Worm (Caenorhabditis elegans) whole organism, early embryonic: ENCODE data around the gene Y32F6A.4.

Source experiments
- aly-1 ChIP-seq: sonication (generic microtip); optimal IDR thresholded peaks from 2 replicates; lab custom pipeline; 2016; ENCODE audit warnings: missing genetic modification characterization, missing compliant biosample characterization
- ama-1 ChIP-seq: fragments of 150-350 bp; optimal IDR thresholded peaks from 2 replicates; lab custom pipeline; 2014
- ceh-36 ChIP-seq: sonication (generic microtip); optimal IDR thresholded peaks from 2 replicates; lab custom pipeline; 2016; ENCODE audit warnings: missing genetic modification characterization, inconsistent platforms, missing compliant biosample characterization
- hmbx-1 ChIP-seq: sonication (generic microtip); optimal IDR thresholded peaks from 2 replicates; lab custom pipeline; 2016; ENCODE audit warnings: mild to moderate bottlenecking, missing genetic modification characterization, missing compliant biosample characterization
- hmg-4 ChIP-seq: fragments of 200-800 bp; sonication (Bioruptor generic); optimal IDR thresholded peaks from 2 replicates; lab custom pipeline; 2018; ENCODE audit warnings: mild to moderate bottlenecking, missing genetic modification characterization, missing compliant biosample characterization
- scrt-1 ChIP-seq: fragments of 200-800 bp; sonication (Bioruptor generic); IDR thresholded peaks from 2 replicates; pipeline ENCODE4 v1.3.6; 2022; ENCODE audit warnings: missing genetic modification characterization, missing compliant biosample characterization
- tbx-11 ChIP-seq: fragments of 200-800 bp; sonication (Bioruptor generic); IDR thresholded peaks from 2 replicates; pipeline ENCODE4 v1.3.6; 2022; ENCODE audit warnings: missing genetic modification characterization, missing compliant biosample characterization
- tra-4 ChIP-seq: sonication (generic microtip); optimal IDR thresholded peaks from 2 replicates; lab custom pipeline; 2017; ENCODE audit warnings: missing genetic modification characterization, missing compliant biosample characterization

ce11 chrV:10472901-10473774 lies 39.3 kb upstream of the Y32F6A.4 start:
- no peak for TF ChIP-seq hmbx-1 (tag; lab: Kevin White, UChicago)
- TF ChIP-seq scrt-1 = no peak
- no peak for TF ChIP-seq ama-1 (lab: Kevin White, UChicago)
- no peak for TF ChIP-seq hmg-4 (GFP tag; lab: Kevin White, UChicago)
- TF ChIP-seq aly-1 = no peak
- no peak for TF ChIP-seq ceh-36
- no peak for TF ChIP-seq tbx-11 (GFP tag; lab: Robert Waterston, UW)
- TF ChIP-seq tra-4 (tag; lab: Kevin White, UChicago) = no peak
